Fruit fly (Drosophila melanogaster) whole organism, wandering third instar larva: Measurements from ENCODE around the gene kmr.

Experiments used
- CrebA ChIP-seq: fragments of 200-800 bp; sonication (Bioruptor generic); optimal IDR thresholded peaks from 2 replicates; lab custom pipeline; 2016; ENCODE audit warnings: missing biosample characterization, mild to moderate bottlenecking, missing genetic modification characterization, borderline replicate concordance
- Myc ChIP-seq: fragments of >200 bp; optimal IDR thresholded peaks from 2 replicates; lab custom pipeline; 2017
- brk ChIP-seq: fragments of 200-800 bp; sonication (Bioruptor generic); optimal IDR thresholded peaks from 2 replicates; lab custom pipeline; 2016; ENCODE audit warnings: missing biosample characterization, mild to moderate bottlenecking, missing genetic modification characterization

DNA sequence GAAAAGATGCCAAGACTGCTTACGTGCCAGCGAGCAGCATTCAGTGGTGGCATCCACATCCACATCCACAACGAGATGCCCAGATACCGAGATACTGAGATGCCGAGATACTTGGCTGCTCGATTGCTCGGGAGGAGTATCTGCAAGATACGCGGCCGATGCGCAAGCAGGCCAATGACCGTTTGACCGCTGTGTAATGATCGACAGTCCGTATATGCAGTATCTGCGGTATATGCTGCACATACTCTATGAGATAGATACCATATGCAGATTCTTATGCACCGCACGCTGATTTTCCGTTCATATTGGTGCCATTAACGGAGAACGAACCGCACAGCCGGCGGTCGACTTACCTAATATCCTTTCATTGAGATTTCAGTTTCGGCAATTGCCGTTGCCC is 94.3 kb downstream of the kmr start:
- TF ChIP-seq brk (no peak), Myc (lab: Kevin White, UChicago) (no peak), CrebA (GFP tag; lab: Kevin White, UChicago) (no peak)
